Worm (Caenorhabditis elegans): Measurements from ENCODE around the gene Y67H2A.10.

Y67H2A.10 gene

DNA sequence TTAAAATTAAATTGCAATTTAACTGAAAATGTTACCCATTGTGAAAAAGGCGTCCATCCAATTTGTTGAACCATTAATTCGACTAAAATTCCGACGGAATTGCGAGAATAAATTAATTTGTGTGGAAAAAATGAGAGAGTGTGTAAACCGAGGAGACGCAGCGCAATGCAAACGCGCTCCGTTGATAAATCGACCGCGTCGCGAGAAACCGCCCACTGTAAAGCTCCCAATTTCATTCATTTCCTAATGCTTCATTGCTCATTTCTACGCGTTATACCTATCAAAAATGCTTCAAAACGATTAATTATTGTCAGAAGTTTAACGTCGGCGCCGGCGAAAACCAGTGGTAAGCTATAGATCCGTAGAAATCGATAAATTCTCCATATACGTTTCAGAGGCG is 8.4 kb upstream of the Y67H2A.10 start, which contains the start of the genes Y67H2A.2 and micu-1 (continued):
- TF ChIP-seq ceh-44 (GFP tag; IDR thresholded peaks at IDR 0.05) (0 out of 2 replicates have a peak, but pooled peaks have one; percentile 42), ama-1 (optimal IDR thresholded peaks at IDR 0.05) (no peak), F10B5.3 (tag; optimal IDR thresholded peaks at IDR 0.05) (no peak), F44E2.7 (GFP tag; IDR thresholded peaks at IDR 0.05) (no peak), Y105C5A.15 (GFP tag; IDR thresholded peaks at IDR 0.05) (no peak), hmg-1.1 (GFP tag; IDR thresholded peaks at IDR 0.05) (peak; percentile 70), lin-13 (GFP tag; optimal IDR thresholded peaks at IDR 0.05) (peak; percentile 0), nhr-41 (GFP tag; IDR thresholded peaks at IDR 0.05) (no peak), R02D3.7 (tag; optimal IDR thresholded peaks at IDR 0.05) (no peak), dmd-6 (GFP tag; IDR thresholded peaks at IDR 0.05) (peak; percentile 57), ceh-32 (tag; optimal IDR thresholded peaks at IDR 0.05; ENCODE audit: poor library complexity) (no peak), daf-16 (GFP tag; optimal IDR thresholded peaks at IDR 0.05) (no peak), daf-16 (tag; optimal IDR thresholded peaks at IDR 0.05) (peak; percentile 20), lim-7 (GFP tag; IDR thresholded peaks at IDR 0.05) (no peak), zfp-2 (tag; optimal IDR thresholded peaks at IDR 0.05) (no peak), skn-1 (tag; optimal IDR thresholded peaks at IDR 0.05) (no peak), dmd-8 (GFP tag; IDR thresholded peaks at IDR 0.05) (no peak), zag-1 (tag; optimal IDR thresholded peaks at IDR 0.05) (no peak), F37D6.2 (tag; optimal IDR thresholded peaks at IDR 0.05) (peak; percentile 5), arid-1 (GFP tag; conservative IDR thresholded peaks at IDR 0.05) (no peak), attf-4 (tag; optimal IDR thresholded peaks at IDR 0.05) (no peak), daf-12 (tag; optimal IDR thresholded peaks at IDR 0.05) (no peak), tag-97 (GFP tag; IDR thresholded peaks at IDR 0.05) (no peak), Y48G9A.11 (GFP tag; IDR thresholded peaks at IDR 0.05) (no peak), nhr-111 (GFP tag; optimal IDR thresholded peaks at IDR 0.05) (no peak), saeg-2 (GFP tag; IDR thresholded peaks at IDR 0.05) (no peak), ZK337.2 (GFP tag; IDR thresholded peaks at IDR 0.05) (no peak), T26A8.4 (GFP tag; IDR thresholded peaks at IDR 0.05) (no peak), zfp-3 (GFP tag; conservative IDR thresholded peaks at IDR 0.05) (peak; percentile 25; the same call in 1 of the 2 replicates), egl-43 (GFP tag; IDR thresholded peaks at IDR 0.05) (no peak), lin-15B (tag; optimal IDR thresholded peaks at IDR 0.05) (no peak), Y5F2A.4 (GFP tag; optimal IDR thresholded peaks at IDR 0.05) (no peak), snpc-4 (tag; optimal IDR thresholded peaks at IDR 0.05) (no peak), duxl-1 (tag; optimal IDR thresholded peaks at IDR 0.05; ENCODE audit: poor library complexity) (no peak), F49E8.2 (tag; optimal IDR thresholded peaks at IDR 0.05; ENCODE audit: borderline replicate concordance) (no peak), daf-8 (GFP tag; IDR thresholded peaks at IDR 0.05) (no peak), unc-130 (GFP tag; optimal IDR thresholded peaks at IDR 0.05) (peak; percentile 11), lin-39 (tag; optimal IDR thresholded peaks at IDR 0.05) (no peak), lir-3 (tag; optimal IDR thresholded peaks at IDR 0.05) (no peak), egl-27 (tag; optimal IDR thresholded peaks at IDR 0.05) (no peak), gei-8 (GFP tag; optimal IDR thresholded peaks at IDR 0.05) (no peak), dve-1 (tag; optimal IDR thresholded peaks at IDR 0.05; ENCODE audit: insufficient read depth) (peak; percentile 31), nhr-76 (tag; optimal IDR thresholded peaks at IDR 0.05) (no peak), daf-19 (GFP tag; conservative IDR thresholded peaks at IDR 0.05) (no peak), rbr-2 (tag; optimal IDR thresholded peaks at IDR 0.05) (peak; percentile 60), D1046.2 (GFP tag; IDR thresholded peaks at IDR 0.05) (no peak), mxl-3 (GFP tag; optimal IDR thresholded peaks at IDR 0.05) (peak; percentile 38), ztf-11 (tag; optimal IDR thresholded peaks at IDR 0.05) (no peak), ceh-82 (tag; optimal IDR thresholded peaks at IDR 0.05) (no peak), ces-1 (GFP tag; optimal IDR thresholded peaks at IDR 0.05) (peak; percentile 24), nhr-28 (tag; optimal IDR thresholded peaks at IDR 0.05) (peak; percentile 23), nhr-42 (GFP tag; IDR thresholded peaks at IDR 0.05) (no peak), nhr-102 (tag; optimal IDR thresholded peaks at IDR 0.05) (peak; percentile 45)

All from whole organism, L4 larva.